Worm (Caenorhabditis elegans) whole organism, L2 larva: Measurements from ENCODE around the gene sup-9.

Experiments
- alr-1 ChIP-seq: fragments of 150-350 bp; optimal IDR thresholded peaks from 2 replicates; lab custom pipeline; 2014; ENCODE audit warnings: missing biosample characterization, missing genetic modification characterization
- elt-1 ChIP-seq: fragments of 150-350 bp; optimal IDR thresholded peaks from 2 replicates; lab custom pipeline; 2014; ENCODE audit warnings: missing biosample characterization, missing genetic modification characterization
- fos-1 ChIP-seq: fragments of 150-350 bp; optimal IDR thresholded peaks from 2 replicates; lab custom pipeline; 2014; ENCODE audit warnings: missing biosample characterization, missing genetic modification characterization
- nhr-129 ChIP-seq: fragments of 150-350 bp; optimal IDR thresholded peaks from 2 replicates; lab custom pipeline; 2014; ENCODE audit warnings: missing biosample characterization, missing genetic modification characterization
- nhr-237 ChIP-seq: fragments of 150-350 bp; optimal IDR thresholded peaks from 2 replicates; lab custom pipeline; 2014; ENCODE audit warnings: missing biosample characterization, missing genetic modification characterization
- nhr-25 ChIP-seq: fragments of 150-350 bp; sonication (generic microtip); optimal IDR thresholded peaks from 3 replicates; lab custom pipeline; 2014; ENCODE audit warnings: missing biosample characterization, missing genetic modification characterization
- snpc-4 ChIP-seq: fragments of 150-350 bp; optimal IDR thresholded peaks from 2 replicates; lab custom pipeline; 2014; ENCODE audit warnings: missing biosample characterization, missing genetic modification characterization
- unc-55 ChIP-seq: fragments of 150-350 bp; sonication (generic microtip); optimal IDR thresholded peaks from 3 replicates; lab custom pipeline; 2014; ENCODE audit warnings: missing biosample characterization, missing genetic modification reagents, missing genetic modification characterization

ce11 chrII:2707872-2708271, 21.0 kb upstream of the sup-9 start, which contains the start of gene Y47G7B.2:
- TF ChIP-seq snpc-4, result no peak
- TF ChIP-seq nhr-129 (tag; lab: Kevin White, UChicago), result peak; percentile 45
- no peak for TF ChIP-seq alr-1
- peak; percentile 48 for TF ChIP-seq unc-55 (GFP tag; lab: Kevin White, UChicago)
- no peak for TF ChIP-seq nhr-25 (tag; lab: Kevin White, UChicago)
- no peak for TF ChIP-seq nhr-237 (tag; lab: Kevin White, UChicago)
- no peak for TF ChIP-seq elt-1 (tag; lab: Kevin White, UChicago)
- no peak for TF ChIP-seq fos-1 (tag; lab: Kevin White, UChicago)
